Worm (Caenorhabditis elegans) whole organism, L1 larva: Measurements from ENCODE around the gene F58A6.2.

Experiments used
- C16A3.4 ChIP-seq: fragments of 150-350 bp; optimal IDR thresholded peaks from 2 replicates; lab custom pipeline; 2014; ENCODE audit warnings: missing biosample characterization, missing genetic modification characterization
- Y116A8C.19 ChIP-seq: sonication (generic microtip); optimal IDR thresholded peaks from 2 replicates; lab custom pipeline; 2016; ENCODE audit warnings: missing compliant biosample characterization, missing genetic modification characterization, borderline replicate concordance
- aha-1 ChIP-seq: fragments of 150-350 bp; optimal IDR thresholded peaks from 2 replicates; lab custom pipeline; 2014; ENCODE audit warnings: missing biosample characterization, missing genetic modification characterization
- blmp-1 ChIP-seq: fragments of 150-350 bp; optimal IDR thresholded peaks from 2 replicates; lab custom pipeline; 2014; ENCODE audit warnings: missing biosample characterization, missing genetic modification characterization
- ceh-63 ChIP-seq: fragments of 200-800 bp; sonication (Bioruptor generic); optimal IDR thresholded peaks from 2 replicates; lab custom pipeline; 2018; ENCODE audit warnings: mild to moderate bottlenecking, missing genetic modification characterization, missing compliant biosample characterization
- ceh-8 ChIP-seq: fragments of 200-800 bp; sonication (Bioruptor generic); optimal IDR thresholded peaks from 2 replicates; lab custom pipeline; 2018; ENCODE audit warnings: mild to moderate bottlenecking, missing genetic modification characterization, moderate library complexity, missing compliant biosample characterization
- ceh-82 ChIP-seq, 3 experiments: fragments of 150-350 bp in 1 of 3; sonication (generic microtip) in 2 of 3; optimal IDR thresholded peaks; 2 replicates each; lab custom pipeline; 2014 to 2017; ENCODE audit warnings: missing biosample characterization in 3 of 3, missing genetic modification characterization in 3 of 3
- ceh-88 ChIP-seq: fragments of 200-800 bp; sonication (Bioruptor generic); IDR thresholded peaks from 2 replicates; pipeline ENCODE4 v1.3.6; 2022; ENCODE audit warnings: missing genetic modification characterization, missing compliant biosample characterization
- dpl-1 ChIP-seq, 3 experiments: fragments of 150-350 bp in 2 of 3; sonication (generic microtip) in 1 of 3; optimal IDR thresholded peaks; 2 replicates each; lab custom pipeline; 2014 to 2017; ENCODE audit warnings: missing biosample characterization in 3 of 3, missing genetic modification characterization in 3 of 3, missing genetic modification reagents in 3 of 3
- dsc-1 ChIP-seq: sonication (generic microtip); optimal IDR thresholded peaks from 2 replicates; lab custom pipeline; 2016; ENCODE audit warnings: mild to moderate bottlenecking, missing genetic modification characterization, missing compliant biosample characterization
- efl-1 ChIP-seq, 4 experiments: fragments of 150-350 bp; optimal IDR thresholded peaks in 3 of 4; peaks in 1 of 4; 1 replicate in 1 of 4; 2 replicates in 3 of 4; lab custom pipeline; 2014; ENCODE audit warnings: missing biosample characterization in 2 of 4, missing genetic modification characterization in 2 of 4, missing genetic modification reagents in 2 of 4
- egl-13 ChIP-seq: sonication (generic microtip); optimal IDR thresholded peaks from 2 replicates; lab custom pipeline; 2016; ENCODE audit warnings: missing genotype, missing genetic modification reagents, missing genetic modification characterization, missing compliant biosample characterization
- elt-2 ChIP-seq: sonication (generic microtip); optimal IDR thresholded peaks from 2 replicates; lab custom pipeline; 2016; ENCODE audit warnings: missing genetic modification characterization, mild to moderate bottlenecking, inconsistent platforms, missing compliant biosample characterization, missing genetic modification reagents
- elt-3 ChIP-seq, 6 experiments: fragments of 150-350 bp in 1 of 6; sonication (generic microtip); optimal IDR thresholded peaks; 2 replicates each; lab custom pipeline; 2017 to 2018; ENCODE audit warnings: missing biosample characterization in 6 of 6, missing genetic modification characterization in 6 of 6, inconsistent platforms in 1 of 6
- fkh-4 ChIP-seq: sonication (generic microtip); optimal IDR thresholded peaks from 2 replicates; lab custom pipeline; 2016; ENCODE audit warnings: missing compliant biosample characterization, missing genetic modification characterization, borderline replicate concordance
- hlh-4 ChIP-seq: sonication (generic microtip); optimal IDR thresholded peaks from 2 replicates; lab custom pipeline; 2016; ENCODE audit warnings: mild to moderate bottlenecking, missing genetic modification characterization, missing compliant biosample characterization
- hpl-2 ChIP-seq: fragments of 150-350 bp; optimal IDR thresholded peaks from 2 replicates; lab custom pipeline; 2014; ENCODE audit warnings: missing biosample characterization, missing genetic modification reagents, missing genetic modification characterization
- lin-14 ChIP-seq: fragments of 200-800 bp; sonication (Bioruptor generic); optimal IDR thresholded peaks from 2 replicates; lab custom pipeline; 2018; ENCODE audit warnings: mild to moderate bottlenecking, missing genetic modification characterization, moderate library complexity, missing compliant biosample characterization
- lin-39 ChIP-seq: fragments of 150-350 bp; optimal IDR thresholded peaks from 2 replicates; lab custom pipeline; 2014; ENCODE audit warnings: missing biosample characterization, missing genetic modification reagents, missing genetic modification characterization
- nhr-20 ChIP-seq: sonication (generic microtip); optimal IDR thresholded peaks from 2 replicates; lab custom pipeline; 2016; ENCODE audit warnings: mild to moderate bottlenecking, missing genetic modification characterization, missing compliant biosample characterization
- nhr-237 ChIP-seq: fragments of 150-350 bp; optimal IDR thresholded peaks from 2 replicates; lab custom pipeline; 2014; ENCODE audit warnings: missing biosample characterization, missing genetic modification characterization
- nhr-28 ChIP-seq: fragments of 150-350 bp; optimal IDR thresholded peaks from 2 replicates; lab custom pipeline; 2014; ENCODE audit warnings: missing biosample characterization, missing genetic modification characterization
- nhr-47 ChIP-seq: sonication (generic microtip); optimal IDR thresholded peaks from 2 replicates; lab custom pipeline; 2016; ENCODE audit warnings: mild to moderate bottlenecking, missing genetic modification characterization, moderate library complexity, missing compliant biosample characterization
- nhr-71 ChIP-seq: sonication (generic microtip); optimal IDR thresholded peaks from 2 replicates; lab custom pipeline; 2016; ENCODE audit warnings: mild to moderate bottlenecking, missing genetic modification characterization, moderate library complexity, missing compliant biosample characterization
- nhr-85 ChIP-seq: sonication (generic microtip); peaks from one replicate; lab custom pipeline; 2016; ENCODE audit warnings: missing genetic modification characterization, inconsistent platforms, missing compliant biosample characterization
- nhr-90 ChIP-seq: sonication (generic microtip); optimal IDR thresholded peaks from 2 replicates; lab custom pipeline; 2016; ENCODE audit warnings: mild to moderate bottlenecking, missing genetic modification characterization, missing compliant biosample characterization; ENCODE audit not compliant: poor library complexity
- pag-3 ChIP-seq: sonication (generic microtip); optimal IDR thresholded peaks from 2 replicates; lab custom pipeline; 2017; ENCODE audit warnings: missing genetic modification characterization, mild to moderate bottlenecking, missing compliant biosample characterization, antibody characterized with exemption, borderline replicate concordance; ENCODE audit not compliant: insufficient read depth
- pax-3 ChIP-seq: fragments of 200-800 bp; sonication (Bioruptor generic); optimal IDR thresholded peaks from 2 replicates; lab custom pipeline; 2018; ENCODE audit warnings: mild to moderate bottlenecking, missing genetic modification characterization, moderate library complexity, missing compliant biosample characterization
- rnt-1 ChIP-seq: sonication (generic microtip); optimal IDR thresholded peaks from 2 replicates; lab custom pipeline; 2016; ENCODE audit warnings: mild to moderate bottlenecking, missing genetic modification characterization, moderate library complexity, missing compliant biosample characterization
- sup-37 ChIP-seq: fragments of 200-800 bp; sonication (Bioruptor generic); optimal IDR thresholded peaks from 2 replicates; lab custom pipeline; 2018; ENCODE audit warnings: mild to moderate bottlenecking, missing genetic modification characterization, missing compliant biosample characterization
- swsn-7 ChIP-seq: sonication (generic microtip); optimal IDR thresholded peaks from 2 replicates; lab custom pipeline; 2016; ENCODE audit warnings: missing genetic modification characterization, missing compliant biosample characterization
- vab-15 ChIP-seq: sonication (generic microtip); optimal IDR thresholded peaks from 2 replicates; lab custom pipeline; 2017; ENCODE audit warnings: missing genotype, mild to moderate bottlenecking, missing genetic modification characterization, missing compliant biosample characterization
- zag-1 ChIP-seq: fragments of 150-350 bp; optimal IDR thresholded peaks from 2 replicates; lab custom pipeline; 2014; ENCODE audit warnings: missing biosample characterization, missing genetic modification characterization
- ztf-4 ChIP-seq: fragments of 150-350 bp; optimal IDR thresholded peaks from 2 replicates; lab custom pipeline; 2014; ENCODE audit warnings: missing biosample characterization, missing genetic modification characterization

The F58A6.2 gene

ce11 chrII:5182451-5182850 lies 45.9 kb downstream of the F58A6.2 start (continued):
- TF ChIP-seq dpl-1 (GFP tag; optimal IDR thresholded peaks at IDR 0.05; lab: Kevin White, UChicago) (peak in 2 of 3 experiments; percentile 5 to 35), lin-14 (GFP tag; lab: Kevin White, UChicago) (peak; percentile 82), egl-13 (tag; lab: Kevin White, UChicago) (peak; percentile 41), fkh-4 (no peak)

- TF ChIP-seq rnt-1 (tag; lab: Kevin White, UChicago) (no peak), ceh-88 (no peak), nhr-85 (peak; percentile 52), hlh-4 (no peak), vab-15 (tag; lab: Kevin White, UChicago) (no peak), hpl-2 (GFP tag; lab: Kevin White, UChicago) (no peak), Y116A8C.19 (tag; lab: Kevin White, UChicago) (no peak), pag-3 (tag; lab: Kevin White, UChicago) (no peak), efl-1 (optimal IDR thresholded peaks at IDR 0.05; lab: Kevin White, UChicago) (no peak), efl-1 (GFP tag; optimal IDR thresholded peaks at IDR 0.05 in 1 of 2; lab: Kevin White, UChicago) (no peak), elt-2 (tag; lab: Kevin White, UChicago) (no peak), lin-14 (GFP tag; lab: Kevin White, UChicago) (peak; percentile 18), zag-1 (tag; lab: Kevin White, UChicago) (no peak), ztf-4 (tag; lab: Kevin White, UChicago) (peak; percentile 16), nhr-237 (no peak), ceh-82 (tag; optimal IDR thresholded peaks at IDR 0.05; lab: Kevin White, UChicago) (no peak), swsn-7 (tag; lab: Kevin White, UChicago) (peak; percentile 3), nhr-47 (tag; lab: Kevin White, UChicago) (peak; percentile 22), dsc-1 (tag; lab: Kevin White, UChicago) (peak; percentile 63), pax-3 (no peak), blmp-1 (peak; percentile 19), nhr-20 (tag; lab: Kevin White, UChicago) (peak; percentile 9), ceh-63 (GFP tag; lab: Kevin White, UChicago) (no peak), C16A3.4 (tag; lab: Kevin White, UChicago) (no peak), egl-13 (tag; lab: Kevin White, UChicago) (no peak), nhr-71 (tag; lab: Kevin White, UChicago) (peak; percentile 44)
Observed at ce11 chrII:5183207-5183606, 46.7 kb downstream of the F58A6.2 start.

ce11 chrII:5184661-5185545 lies 48.4 kb downstream of the F58A6.2 start:
- TF ChIP-seq ceh-8 (GFP tag; lab: Kevin White, UChicago) (no peak), swsn-7 (tag; lab: Kevin White, UChicago) (no peak), nhr-71 (tag; lab: Kevin White, UChicago) (peak; percentile 43), pag-3 (tag; lab: Kevin White, UChicago) (no peak), dsc-1 (tag; lab: Kevin White, UChicago) (no peak), aha-1 (no peak), lin-14 (GFP tag; lab: Kevin White, UChicago) (no peak), nhr-28 (tag; lab: Kevin White, UChicago) (no peak), sup-37 (GFP tag; lab: Kevin White, UChicago) (no peak), nhr-90 (tag; lab: Kevin White, UChicago) (no peak), elt-3 (tag; optimal IDR thresholded peaks at IDR 0.05; lab: Kevin White, UChicago) (no peak), nhr-47 (tag; lab: Kevin White, UChicago) (no peak), elt-2 (tag; lab: Kevin White, UChicago) (peak; percentile 98), lin-39 (tag; lab: Kevin White, UChicago) (no peak)
